Fruit fly (Drosophila melanogaster): ENCODE results near the gene CG11444.
A peak's percentile ranks its signal among the peaks of the same experiment; 100 is the strongest.

The CG11444 gene

dm6 chrX:4534002-4534401 is 20.2 kb downstream of the CG11444 start (continued):
- TF ChIP-seq hb (GFP tag; IDR thresholded peaks at IDR 0.05; ENCODE audit: partially characterized antibody) (peak; percentile 52; the same call in 2 of the 3 replicates), BEAF-32 (GFP tag; optimal IDR thresholded peaks at IDR 0.05) (peak; percentile 19), vnd (GFP tag; IDR thresholded peaks at IDR 0.05; ENCODE audit: partially characterized antibody) (peak; percentile 43; the same call in 1 of the 3 replicates), Opbp (GFP tag; IDR thresholded peaks at IDR 0.05; ENCODE audit: partially characterized antibody) (peak; percentile 60; the same call in 2 of the 3 replicates), Doc3 (GFP tag; IDR thresholded peaks at IDR 0.05; ENCODE audit: partially characterized antibody) (0 out of 3 replicates have a peak, but pooled peaks have one; percentile 28), CG14710 (tag; optimal IDR thresholded peaks at IDR 0.05) (no peak), mld (GFP tag; IDR thresholded peaks at IDR 0.05; ENCODE audit: partially characterized antibody) (0 out of 3 replicates have a peak, but pooled peaks have one; percentile 50), CG4404 (GFP tag; IDR thresholded peaks at IDR 0.05) (no peak), CG8359 (GFP tag; optimal IDR thresholded peaks at IDR 0.05; ENCODE audit: borderline replicate concordance) (no peak), CG2202 (tag; optimal IDR thresholded peaks at IDR 0.05) (no peak), CG7963 (GFP tag; IDR thresholded peaks at IDR 0.05; ENCODE audit: partially characterized antibody) (0 out of 3 replicates have a peak, but pooled peaks have one; percentile 37), CG12769 (tag; optimal IDR thresholded peaks at IDR 0.05) (no peak), amos (GFP tag; IDR thresholded peaks at IDR 0.05; ENCODE audit: partially characterized antibody) (0 out of 2 replicates have a peak, but pooled peaks have one; percentile 26), CG6791 (GFP tag; IDR thresholded peaks at IDR 0.05; ENCODE audit: partially characterized antibody) (peak; percentile 70), D19A (tag; optimal IDR thresholded peaks at IDR 0.05) (no peak), CG13296 (GFP tag; optimal IDR thresholded peaks at IDR 0.05) (no peak), Aef1 (GFP tag; IDR thresholded peaks at IDR 0.05) (no peak), BtbVII (GFP tag; optimal IDR thresholded peaks at IDR 0.05) (no peak), tx (GFP tag; optimal IDR thresholded peaks at IDR 0.05) (no peak), Nf-YC (tag; optimal IDR thresholded peaks at IDR 0.05) (no peak), Hr78 (GFP tag; optimal IDR thresholded peaks at IDR 0.05) (no peak), Dref (GFP tag; IDR thresholded peaks at IDR 0.05) (peak; percentile 51), sna (GFP tag; IDR thresholded peaks at IDR 0.05; ENCODE audit: partially characterized antibody) (peak; percentile 39; the same call in 1 of the 2 replicates), Dad (GFP tag; optimal IDR thresholded peaks at IDR 0.05) (no peak), zen2 (GFP tag; IDR thresholded peaks at IDR 0.05; ENCODE audit: partially characterized antibody) (peak; percentile 65; the same call in 1 of the 3 replicates), CG13287 (GFP tag; IDR thresholded peaks at IDR 0.05; ENCODE audit: partially characterized antibody) (peak; percentile 48; the same call in 1 of the 2 replicates), ham (GFP tag; IDR thresholded peaks at IDR 0.05) (no peak), CG34224 (GFP tag; IDR thresholded peaks at IDR 0.05; ENCODE audit: partially characterized antibody) (peak; percentile 11; the same call in 1 of the 3 replicates), dan (GFP tag; IDR thresholded peaks at IDR 0.05) (no peak), zen (tag; optimal IDR thresholded peaks at IDR 0.05) (no peak), CG1233 (GFP tag; optimal IDR thresholded peaks at IDR 0.05) (no peak), unc-4 (GFP tag; IDR thresholded peaks at IDR 0.05; ENCODE audit: partially characterized antibody) (0 out of 2 replicates have a peak, but pooled peaks have one; percentile 29), Lim3 (GFP tag; IDR thresholded peaks at IDR 0.05) (no peak), stwl (tag; optimal IDR thresholded peaks at IDR 0.05) (peak; percentile 18), tna (GFP tag; IDR thresholded peaks at IDR 0.05; ENCODE audit: partially characterized antibody) (peak; percentile 81), Sry-δ (GFP tag; optimal IDR thresholded peaks at IDR 0.05) (peak; percentile 20), NK7.1 (GFP tag; optimal IDR thresholded peaks at IDR 0.05) (no peak), nerfin-2 (GFP tag; IDR thresholded peaks at IDR 0.05; ENCODE audit: partially characterized antibody) (peak; percentile 91), CG1647 (GFP tag; optimal IDR thresholded peaks at IDR 0.05) (no peak), CG9609 (GFP tag; optimal IDR thresholded peaks at IDR 0.05) (no peak), Dll (GFP tag; IDR thresholded peaks at IDR 0.05; ENCODE audit: partially characterized antibody) (peak; percentile 70; the same call in 3 of the 4 replicates), CG1603 (tag; optimal IDR thresholded peaks at IDR 0.05) (no peak), E2f2 (GFP tag; IDR thresholded peaks at IDR 0.05) (no peak), CG8388 (GFP tag; optimal IDR thresholded peaks at IDR 0.05) (no peak), CG31388 (GFP tag; optimal IDR thresholded peaks at IDR 0.05) (no peak), Scr (GFP tag; IDR thresholded peaks at IDR 0.05; ENCODE audit: partially characterized antibody) (peak; percentile 65), CG9817 (tag; optimal IDR thresholded peaks at IDR 0.05) (no peak)

All from whole organism, embryonic.